Fruit fly (Drosophila melanogaster) whole organism, adult: ENCODE data around the gene Brd8.

Experiments used
- CG12768 ChIP-seq: fragments of 200-800 bp; sonication (Bioruptor generic); optimal IDR thresholded peaks from 2 replicates; lab custom pipeline; 2017; ENCODE audit warnings: missing biosample characterization, missing genetic modification characterization, mild to moderate bottlenecking, moderate library complexity, missing genetic modification reagents
- CG33017 ChIP-seq: fragments of 200-800 bp; sonication (Bioruptor generic); optimal IDR thresholded peaks from 2 replicates; lab custom pipeline; 2018; ENCODE audit warnings: missing biosample characterization, mild to moderate bottlenecking, missing genetic modification characterization, moderate library complexity
- CG5204 ChIP-seq: fragments of 200-800 bp; sonication (Bioruptor generic); optimal IDR thresholded peaks from 2 replicates; lab custom pipeline; 2016; ENCODE audit warnings: missing biosample characterization, missing genetic modification characterization
- CG7045 ChIP-seq: fragments of 200-800 bp; sonication (Bioruptor generic); optimal IDR thresholded peaks from 2 replicates; lab custom pipeline; 2017; ENCODE audit warnings: missing biosample characterization, mild to moderate bottlenecking, missing genetic modification characterization
- Clk ChIP-seq: fragments of 200-800 bp; sonication (Bioruptor generic); optimal IDR thresholded peaks from 2 replicates; lab custom pipeline; 2017; ENCODE audit warnings: missing biosample characterization, missing genetic modification characterization
- Crg-1 ChIP-seq: fragments of 200-800 bp; sonication (Bioruptor generic); optimal IDR thresholded peaks from 2 replicates; lab custom pipeline; 2016; ENCODE audit warnings: missing biosample characterization, missing genetic modification characterization
- Hr96 ChIP-seq: fragments of 200-800 bp; sonication (Bioruptor generic); optimal IDR thresholded peaks from 2 replicates; lab custom pipeline; 2016; ENCODE audit warnings: missing biosample characterization, missing genetic modification characterization
- Mnt ChIP-seq: fragments of 200-800 bp; sonication (Bioruptor generic); optimal IDR thresholded peaks from 2 replicates; lab custom pipeline; 2016; ENCODE audit warnings: missing biosample characterization, mild to moderate bottlenecking, missing genetic modification characterization
- cic ChIP-seq: fragments of 200-800 bp; sonication (Bioruptor generic); optimal IDR thresholded peaks from 2 replicates; lab custom pipeline; 2017; ENCODE audit warnings: missing biosample characterization, mild to moderate bottlenecking, missing genetic modification characterization, moderate library complexity
- cnc ChIP-seq, 2 experiments: fragments of >200 bp; optimal IDR thresholded peaks; 2 replicates each; lab custom pipeline; 2017
- kay ChIP-seq: fragments of 200-800 bp; sonication (Bioruptor generic); peaks from one replicate; lab custom pipeline; 2016; ENCODE audit warnings: missing biosample characterization, missing genetic modification characterization, borderline replicate concordance
- ovo ChIP-seq: fragments of 200-800 bp; sonication (Bioruptor generic); optimal IDR thresholded peaks from 2 replicates; lab custom pipeline; 2016; ENCODE audit warnings: missing biosample characterization, missing genetic modification characterization
- tj ChIP-seq: fragments of 200-800 bp; sonication (Bioruptor generic); optimal IDR thresholded peaks from 3 replicates; lab custom pipeline; 2017; ENCODE audit warnings: missing biosample characterization, mild to moderate bottlenecking, missing genetic modification characterization, moderate library complexity
- toe ChIP-seq: fragments of 200-800 bp; sonication (Bioruptor generic); optimal IDR thresholded peaks from 2 replicates; lab custom pipeline; 2016; ENCODE audit warnings: missing biosample characterization, missing genetic modification characterization

DNA sequence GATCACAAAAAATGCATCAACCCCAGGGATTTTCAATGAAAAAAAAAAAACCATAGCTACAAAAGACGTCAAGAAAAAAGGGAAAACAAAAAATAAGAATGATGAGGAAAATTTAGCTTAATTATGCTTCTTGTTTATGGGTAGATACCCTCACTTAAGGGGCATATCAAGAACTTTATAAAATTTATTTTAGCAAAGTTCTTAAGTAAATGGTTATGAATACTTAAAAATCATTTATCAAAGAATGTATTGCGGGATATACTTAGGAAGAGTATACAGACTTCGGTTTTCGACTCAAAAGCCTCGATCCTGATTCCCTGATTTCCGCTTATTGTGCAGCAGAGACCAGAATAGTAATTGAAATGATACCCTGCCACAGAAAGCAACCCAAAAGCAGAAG is 49.7 kb downstream of the Brd8 start:
- TF ChIP-seq toe (GFP tag; lab: Kevin White, UChicago), result no peak
- TF ChIP-seq CG7045, result no peak
- TF ChIP-seq kay, result no peak
- no peak for TF ChIP-seq CG5204 (GFP tag; lab: Kevin White, UChicago)
- TF ChIP-seq Mnt (GFP tag; lab: Kevin White, UChicago), result no peak
- no peak for TF ChIP-seq Clk (GFP tag; lab: Kevin White, UChicago)
- TF ChIP-seq cnc (optimal IDR thresholded peaks at IDR 0.05; lab: Kevin White, UChicago), result no peak
- TF ChIP-seq Hr96, result no peak
- no peak for TF ChIP-seq CG33017 (tag; lab: Kevin White, UChicago)
- TF ChIP-seq tj, result no peak
- TF ChIP-seq ovo (GFP tag; lab: Kevin White, UChicago), result no peak
- no peak for TF ChIP-seq CG12768 (GFP tag; lab: Kevin White, UChicago)
- no peak for TF ChIP-seq cic (GFP tag; lab: Kevin White, UChicago)
- no peak for TF ChIP-seq Crg-1 (GFP tag; lab: Kevin White, UChicago)
